Fruit fly (Drosophila melanogaster) Kc167 (cell line): ENCODE results near the gene CG42590.

Source experiments
- Myc ChIP-seq: fragments of >200 bp; optimal IDR thresholded peaks from 2 replicates; lab custom pipeline; 2017; ENCODE audit warnings: missing external identifiers
- h ChIP-seq: fragments of >200 bp; optimal IDR thresholded peaks from 3 replicates; lab custom pipeline; 2018; ENCODE audit warnings: missing external identifiers
- insv ChIP-seq: fragments of >200 bp; optimal IDR thresholded peaks from 3 replicates; lab custom pipeline; 2018; ENCODE audit warnings: missing external identifiers
- psq ChIP-seq: fragments of >200 bp; optimal IDR thresholded peaks from 2 replicates; lab custom pipeline; 2017; ENCODE audit warnings: missing external identifiers
- ttk ChIP-seq: sonication (Bioruptor generic); optimal IDR thresholded peaks from 2 replicates; lab custom pipeline; 2017; ENCODE audit warnings: missing external identifiers

- TF ChIP-seq ttk = no peak
- no peak for TF ChIP-seq psq (lab: Kevin White, UChicago)
- no peak for TF ChIP-seq Myc
- TF ChIP-seq h (lab: Kevin White, UChicago) = no peak
- no peak for TF ChIP-seq insv (lab: Kevin White, UChicago)
Measured at dm6 chr3L:8027666-8028314, 41.3 kb downstream of the CG42590 start.
